Worm (Caenorhabditis elegans) whole organism, late embryonic: ENCODE data around the gene tbcb-1.

Experiments used
- K02D7.2 ChIP-seq: sonication (generic microtip); optimal IDR thresholded peaks from 2 replicates; lab custom pipeline; 2017; ENCODE audit warnings: mild to moderate bottlenecking, missing genetic modification characterization, missing compliant biosample characterization
- Y22D7AL.16 ChIP-seq: sonication (generic microtip); optimal IDR thresholded peaks from 2 replicates; lab custom pipeline; 2016; ENCODE audit warnings: missing genetic modification characterization, missing compliant biosample characterization
- ama-1 ChIP-seq: fragments of 150-350 bp; optimal IDR thresholded peaks from 2 replicates; lab custom pipeline; 2014
- elt-4 ChIP-seq: sonication (generic microtip); optimal IDR thresholded peaks from 2 replicates; lab custom pipeline; 2016; ENCODE audit warnings: missing genetic modification characterization, missing compliant biosample characterization
- eyg-1 ChIP-seq: sonication (generic microtip); optimal IDR thresholded peaks from 2 replicates; lab custom pipeline; 2016; ENCODE audit warnings: missing genotype, missing genetic modification characterization, missing compliant biosample characterization
- fkh-6 ChIP-seq: sonication (generic microtip); optimal IDR thresholded peaks from 2 replicates; lab custom pipeline; 2016; ENCODE audit warnings: missing genetic modification characterization, missing compliant biosample characterization
- hlh-30 ChIP-seq: sonication (generic microtip); optimal IDR thresholded peaks from 2 replicates; lab custom pipeline; 2017; ENCODE audit warnings: antibody characterized with exemption, missing genetic modification characterization, missing compliant biosample characterization; ENCODE audit not compliant: insufficient read depth
- hlh-6 ChIP-seq: sonication (generic microtip); optimal IDR thresholded peaks from 2 replicates; lab custom pipeline; 2016; ENCODE audit warnings: missing genotype, missing genetic modification characterization, missing compliant biosample characterization
- lin-11 ChIP-seq: fragments of 200-800 bp; sonication (Bioruptor generic); optimal IDR thresholded peaks from 2 replicates; lab custom pipeline; 2018; ENCODE audit warnings: mild to moderate bottlenecking, missing genetic modification characterization, missing compliant biosample characterization
- pha-2 ChIP-seq: sonication (generic microtip); optimal IDR thresholded peaks from 2 replicates; lab custom pipeline; 2017; ENCODE audit warnings: mild to moderate bottlenecking, missing genetic modification characterization, missing compliant biosample characterization
- pha-4 ChIP-seq: fragments of 150-350 bp; optimal IDR thresholded peaks from 2 replicates; lab custom pipeline; 2018; ENCODE audit warnings: missing biosample characterization, missing genetic modification reagents, missing genetic modification characterization
- ref-2 ChIP-seq: sonication (generic microtip); optimal IDR thresholded peaks from 2 replicates; lab custom pipeline; 2016; ENCODE audit warnings: missing genetic modification characterization, missing compliant biosample characterization

ce11 chrV:13621720-13622119, 29.8 kb downstream of the tbcb-1 start, which contains the start of gene F53F4.16:
- TF ChIP-seq hlh-6 (tag; lab: Kevin White, UChicago): no peak
- TF ChIP-seq elt-4 (tag; lab: Kevin White, UChicago): no peak
- TF ChIP-seq K02D7.2 (tag; lab: Kevin White, UChicago): no peak
- TF ChIP-seq ama-1 (lab: Kevin White, UChicago): no peak
- TF ChIP-seq pha-4 (tag; lab: Kevin White, UChicago): no peak
- TF ChIP-seq hlh-30 (tag; lab: Kevin White, UChicago): no peak
- TF ChIP-seq ref-2 (tag; lab: Kevin White, UChicago): no peak
- no peak for TF ChIP-seq Y22D7AL.16
- TF ChIP-seq lin-11 (tag; lab: Kevin White, UChicago): no peak
- no peak for TF ChIP-seq eyg-1 (tag; lab: Kevin White, UChicago)
- no peak for TF ChIP-seq fkh-6
- TF ChIP-seq pha-2 (tag; lab: Kevin White, UChicago): no peak
